Fruit fly (Drosophila melanogaster): ENCODE data around the gene cysu.

cysu gene

DNA sequence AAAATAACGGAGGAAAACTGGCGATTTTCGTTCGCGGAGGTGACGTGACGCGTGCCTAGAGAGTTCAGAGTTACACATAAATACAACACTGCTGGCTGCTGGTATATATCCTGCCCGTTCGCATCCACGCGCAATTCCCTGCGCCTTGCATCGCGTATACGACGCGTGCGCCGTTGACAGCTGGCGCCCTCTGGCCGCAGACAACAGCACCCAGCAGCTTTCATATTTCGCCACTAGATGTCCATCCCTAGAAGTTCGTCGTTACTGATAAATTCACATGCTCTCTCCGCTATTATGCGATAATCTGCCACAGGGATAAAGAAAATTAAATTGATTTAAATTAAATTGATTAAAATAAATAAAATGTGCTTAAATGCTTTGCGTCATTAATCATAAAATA lies 23.1 kb upstream of the cysu start, which contains the start of gene Sur-8 (continued):
- TF ChIP-seq Smox (GFP tag; optimal IDR thresholded peaks at IDR 0.05) (peak; percentile 30), CG9139 (GFP tag; optimal IDR thresholded peaks at IDR 0.05) (peak; percentile 9), Blimp-1 (GFP tag; optimal IDR thresholded peaks at IDR 0.05) (no peak), dac (GFP tag; optimal IDR thresholded peaks at IDR 0.05) (peak; percentile 27), Gug (GFP tag; IDR thresholded peaks at IDR 0.05) (no peak), CG31627 (GFP tag; optimal IDR thresholded peaks at IDR 0.05) (peak; percentile 58), acj6 (GFP tag; optimal IDR thresholded peaks at IDR 0.05) (peak; percentile 33), CG1621 (tag; optimal IDR thresholded peaks at IDR 0.05) (no peak), Eip93F (GFP tag; optimal IDR thresholded peaks at IDR 0.05) (no peak), Sox102F (GFP tag; optimal IDR thresholded peaks at IDR 0.05) (peak; percentile 1), CG10631 (GFP tag; optimal IDR thresholded peaks at IDR 0.05) (peak; percentile 7), spab (GFP tag; optimal IDR thresholded peaks at IDR 0.05) (no peak), CG8319 (GFP tag; optimal IDR thresholded peaks at IDR 0.05) (peak; percentile 38), achi (GFP tag; optimal IDR thresholded peaks at IDR 0.05) (no peak), CG8119 (GFP tag; IDR thresholded peaks at IDR 0.05) (no peak), Hr4 (GFP tag; optimal IDR thresholded peaks at IDR 0.05) (peak; percentile 31), CG15336 (GFP tag; IDR thresholded peaks at IDR 0.05) (no peak), fkh (GFP tag; optimal IDR thresholded peaks at IDR 0.05) (peak; percentile 1), CG6163 (GFP tag; IDR thresholded peaks at IDR 0.05) (no peak), CG6854 (GFP tag; optimal IDR thresholded peaks at IDR 0.05) (no peak)

DNA sequence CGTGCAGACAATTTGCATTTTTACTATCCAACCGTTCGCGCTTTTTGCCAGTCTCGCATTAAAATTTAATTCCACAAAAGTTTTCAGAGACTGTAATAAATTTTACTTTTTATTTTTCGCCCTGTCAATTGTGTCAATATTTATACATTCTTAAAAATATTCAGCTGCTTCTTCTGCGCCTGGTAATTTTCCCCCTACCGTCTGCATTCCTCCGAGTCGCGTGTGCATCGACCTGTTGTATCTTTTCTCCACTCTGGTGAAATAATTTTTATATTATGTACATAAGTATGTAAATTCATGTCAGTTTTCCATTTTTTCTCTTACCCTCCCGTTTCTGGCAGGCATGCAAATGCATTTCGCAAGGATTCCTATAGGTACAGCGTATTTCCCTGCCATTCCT lies 22.4 kb upstream of the cysu start, which contains the start of gene CG34279:
TSS of gene CG34279 (minus strand) at position 101 of the 400 bp plus-strand sequence.
- TF ChIP-seq Eip78C (GFP tag) (no peak), dsx (GFP tag; optimal IDR thresholded peaks at IDR 0.05; ENCODE audit: poor library complexity, severe bottlenecking) (no peak), pdm3 (GFP tag; optimal IDR thresholded peaks at IDR 0.05) (no peak), Sox14 (GFP tag; optimal IDR thresholded peaks at IDR 0.05) (no peak), topi (GFP tag; optimal IDR thresholded peaks at IDR 0.05) (no peak), CG4318 (GFP tag; optimal IDR thresholded peaks at IDR 0.05) (no peak), salr (GFP tag; optimal IDR thresholded peaks at IDR 0.05) (no peak), CG15336 (GFP tag; IDR thresholded peaks at IDR 0.05) (no peak), CG6792 (GFP tag; optimal IDR thresholded peaks at IDR 0.05) (no peak), CG31627 (GFP tag; optimal IDR thresholded peaks at IDR 0.05) (no peak)

DNA sequence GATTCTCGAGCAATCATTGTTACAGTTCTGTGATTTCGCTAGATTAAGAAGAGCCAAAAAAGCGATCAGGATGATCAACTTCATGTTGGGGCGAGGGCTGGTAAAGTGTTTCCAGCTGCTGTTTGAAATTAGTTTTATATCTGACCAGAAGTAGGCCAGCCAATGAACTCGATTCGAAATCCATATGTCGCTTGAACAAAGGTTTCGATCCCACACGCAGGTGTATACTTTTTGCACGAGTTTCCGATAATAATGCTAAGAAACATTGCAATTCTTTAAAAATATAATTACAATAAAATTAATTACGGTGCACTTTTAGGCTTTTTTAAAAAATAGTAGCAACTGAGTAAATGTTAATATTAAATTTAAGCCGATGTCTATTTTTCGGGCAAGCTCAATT lies 21.9 kb upstream of the cysu start, which contains the start of gene CG34280:
TSS of gene CG34280 (minus strand) at position 101 of the 400 bp plus-strand sequence.
- peak; percentile 48 for TF ChIP-seq Sox14 (GFP tag; optimal IDR thresholded peaks at IDR 0.05)
- no peak for TF ChIP-seq CG6792 (GFP tag; optimal IDR thresholded peaks at IDR 0.05)

DNA sequence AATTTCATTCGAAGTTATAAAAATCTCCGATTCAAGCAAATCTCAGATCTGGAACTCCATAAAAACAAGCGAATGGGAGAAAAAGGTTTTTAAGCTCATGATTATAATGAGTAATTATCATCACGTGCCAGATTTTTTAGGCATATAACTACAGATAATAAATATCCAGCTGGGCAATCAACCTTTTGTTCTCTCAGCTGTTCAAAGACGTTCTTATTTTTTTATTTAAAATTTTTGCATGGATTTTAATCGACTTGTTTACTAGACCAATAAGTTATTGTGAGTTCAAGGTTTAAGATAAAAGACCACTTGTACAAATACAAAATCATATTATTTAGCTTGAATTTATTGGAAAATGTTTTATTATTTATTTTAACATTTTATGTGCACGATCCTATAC lies 21.4 kb upstream of the cysu start:
- TF ChIP-seq vri (GFP tag; optimal IDR thresholded peaks at IDR 0.05) (peak; percentile 47), Eip75B (GFP tag; optimal IDR thresholded peaks at IDR 0.05) (no peak), Met (GFP tag; optimal IDR thresholded peaks at IDR 0.05) (no peak), fkh (GFP tag; optimal IDR thresholded peaks at IDR 0.05) (peak; percentile 29)

DNA sequence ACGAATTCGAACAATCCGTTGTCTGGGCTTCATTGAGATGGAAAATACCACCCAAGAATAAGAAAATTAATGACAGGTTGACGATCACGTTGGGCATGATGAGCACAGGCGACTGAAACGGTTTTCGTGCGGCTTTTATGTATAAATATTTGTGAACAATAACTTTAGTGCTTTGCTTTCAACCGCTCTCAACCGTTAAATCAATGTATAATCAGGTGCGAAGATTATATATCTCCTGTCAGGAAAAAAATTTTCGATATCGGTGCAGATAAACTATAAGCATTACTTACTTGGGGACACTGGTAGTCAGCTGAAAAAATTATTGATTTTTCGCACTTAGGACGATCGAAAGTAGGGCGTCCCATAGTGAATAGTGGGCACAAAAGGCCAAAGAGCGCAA lies 20.6 kb upstream of the cysu start, which contains the start of gene CG42823:
TSS of gene CG42823 (minus strand) at position 101 of the 400 bp plus-strand sequence.
- TF ChIP-seq Blimp-1 (GFP tag; optimal IDR thresholded peaks at IDR 0.05) (no peak), dac (GFP tag; optimal IDR thresholded peaks at IDR 0.05) (no peak), Hr39 (GFP tag; optimal IDR thresholded peaks at IDR 0.05) (no peak), CG6808 (GFP tag; optimal IDR thresholded peaks at IDR 0.05) (no peak), CG34406 (GFP tag; optimal IDR thresholded peaks at IDR 0.05) (no peak)

All from whole organism, prepupa.